Fruit fly (Drosophila melanogaster) whole organism, embryonic: Measurements from ENCODE around the gene bb8.

Experiments
- CG10321 ChIP-seq: fragments of 200-800 bp; sonication (Bioruptor generic); IDR thresholded peaks from 2 replicates; pipeline ENCODE4 v1.3.6; 2022; ENCODE audit warnings: missing biosample characterization, missing genetic modification characterization
- CG11247 ChIP-seq: fragments of 200-800 bp; sonication (Bioruptor generic); IDR thresholded peaks from 2 replicates; pipeline ENCODE4 v1.3.6; 2022; ENCODE audit warnings: missing biosample characterization, missing genetic modification characterization
- CG11456 ChIP-seq: fragments of 200-800 bp; sonication (Bioruptor generic); IDR thresholded peaks from 3 replicates; pipeline ENCODE4 v1.3.6; 2022; ENCODE audit warnings: missing biosample characterization, missing genetic modification characterization
- CG11696 ChIP-seq: fragments of 200-800 bp; sonication (Bioruptor generic); IDR thresholded peaks from 2 replicates; pipeline ENCODE4 v1.3.6; 2022; ENCODE audit warnings: missing biosample characterization, missing genetic modification characterization
- CG12155 ChIP-seq: fragments of 200-800 bp; sonication (Bioruptor generic); optimal IDR thresholded peaks from 3 replicates; lab custom pipeline; 2016; ENCODE audit warnings: missing biosample characterization, missing genetic modification characterization
- CG13775 ChIP-seq: fragments of 200-800 bp; sonication (Bioruptor generic); optimal IDR thresholded peaks from 3 replicates; lab custom pipeline; 2017; ENCODE audit warnings: missing biosample characterization, mild to moderate bottlenecking, missing genetic modification characterization
- CG13894 ChIP-seq: fragments of 200-800 bp; sonication (Bioruptor generic); optimal IDR thresholded peaks from 3 replicates; lab custom pipeline; 2018; ENCODE audit warnings: missing biosample characterization, mild to moderate bottlenecking, missing genetic modification characterization, moderate library complexity
- CG14860 ChIP-seq: fragments of 200-800 bp; sonication (Bioruptor generic); IDR thresholded peaks from 3 replicates; pipeline ENCODE4 v1.3.6; 2022; ENCODE audit warnings: missing biosample characterization, missing genetic modification characterization; ENCODE audit not compliant: partially characterized antibody
- CG15011 ChIP-seq: fragments of 200-800 bp; sonication (Bioruptor generic); optimal IDR thresholded peaks from 3 replicates; lab custom pipeline; 2018; ENCODE audit warnings: missing biosample characterization, mild to moderate bottlenecking, missing genetic modification characterization
- CG1832 ChIP-seq: fragments of 200-800 bp; sonication (Bioruptor generic); optimal IDR thresholded peaks from 2 replicates; lab custom pipeline; 2017; ENCODE audit warnings: missing biosample characterization, mild to moderate bottlenecking, missing genetic modification characterization, inconsistent platforms
- CG18599 ChIP-seq: fragments of 200-800 bp; sonication (Bioruptor generic); optimal IDR thresholded peaks from 3 replicates; lab custom pipeline; 2017; ENCODE audit warnings: missing biosample characterization, missing genetic modification characterization, mild to moderate bottlenecking, moderate library complexity, missing genetic modification reagents
- CG3065 ChIP-seq: fragments of 200-800 bp; sonication (Bioruptor generic); optimal IDR thresholded peaks from 2 replicates; lab custom pipeline; 2016; ENCODE audit warnings: missing biosample characterization, missing genetic modification characterization
- CG34422 ChIP-seq: fragments of 200-800 bp; sonication (Bioruptor generic); IDR thresholded peaks from 3 replicates; pipeline ENCODE4 v1.3.6; 2022; ENCODE audit warnings: missing biosample characterization, missing genetic modification characterization
- CG4707 ChIP-seq: fragments of 200-800 bp; sonication (Bioruptor generic); optimal IDR thresholded peaks from 2 replicates; lab custom pipeline; 2018; ENCODE audit warnings: missing biosample characterization, mild to moderate bottlenecking, missing genetic modification characterization, moderate library complexity
- CG8765 ChIP-seq: fragments of 200-800 bp; sonication (Bioruptor generic); IDR thresholded peaks from 2 replicates; pipeline ENCODE4 v1.3.6; 2022; ENCODE audit warnings: missing biosample characterization, missing genetic modification characterization
- CG9727 ChIP-seq: fragments of 200-800 bp; sonication (Bioruptor generic); optimal IDR thresholded peaks from 3 replicates; lab custom pipeline; 2017; ENCODE audit warnings: missing biosample characterization, mild to moderate bottlenecking, missing genetic modification characterization
- CG9876 ChIP-seq: fragments of 200-800 bp; sonication (Bioruptor generic); optimal IDR thresholded peaks from 2 replicates; lab custom pipeline; 2016; ENCODE audit warnings: missing biosample characterization, missing genetic modification characterization
- Fer1 ChIP-seq: fragments of 200-800 bp; sonication (Bioruptor generic); optimal IDR thresholded peaks from 2 replicates; lab custom pipeline; 2017; ENCODE audit warnings: missing biosample characterization, mild to moderate bottlenecking, missing genetic modification characterization
- Fer2 ChIP-seq: fragments of 200-800 bp; sonication (Bioruptor generic); optimal IDR thresholded peaks from 2 replicates; lab custom pipeline; 2018; ENCODE audit warnings: missing biosample characterization, mild to moderate bottlenecking, missing genetic modification characterization, moderate library complexity
- H2.0 ChIP-seq: fragments of 200-800 bp; sonication (Bioruptor generic); IDR thresholded peaks from 2 replicates; pipeline ENCODE4 v1.3.6; 2022; ENCODE audit warnings: missing biosample characterization, missing genetic modification characterization
- Hr3 ChIP-seq: fragments of 200-800 bp; sonication (Bioruptor generic); optimal IDR thresholded peaks from 3 replicates; lab custom pipeline; 2016; ENCODE audit warnings: missing biosample characterization, missing genetic modification characterization
- Hr51 ChIP-seq, 2 experiments: fragments of 200-800 bp; sonication (Bioruptor generic); optimal IDR thresholded peaks; 2 replicates in 1 of 2; 3 replicates in 1 of 2; lab custom pipeline; 2016 to 2018; ENCODE audit warnings: missing biosample characterization in 2 of 2, missing genetic modification characterization in 2 of 2, mild to moderate bottlenecking in 1 of 2, moderate library complexity in 1 of 2
- Hsf ChIP-seq: fragments of 200-800 bp; sonication (Bioruptor generic); optimal IDR thresholded peaks from 3 replicates; lab custom pipeline; 2016; ENCODE audit warnings: missing biosample characterization, missing genetic modification characterization
- Jarid2 ChIP-seq: fragments of 200-800 bp; sonication (Bioruptor generic); optimal IDR thresholded peaks from 3 replicates; lab custom pipeline; 2017; ENCODE audit warnings: mild to moderate bottlenecking, missing biosample characterization, missing genetic modification reagents, missing genetic modification characterization
- Myb ChIP-seq: fragments of 200-800 bp; sonication (Bioruptor generic); optimal IDR thresholded peaks from 2 replicates; lab custom pipeline; 2016; ENCODE audit warnings: missing biosample characterization, missing genetic modification characterization
- NC2α ChIP-seq: fragments of 200-800 bp; sonication (Bioruptor generic); optimal IDR thresholded peaks from 2 replicates; lab custom pipeline; 2016; ENCODE audit warnings: missing biosample characterization, missing genetic modification characterization
- Taf1 ChIP-seq: fragments of 200-800 bp; sonication (Bioruptor generic); IDR thresholded peaks from 2 replicates; pipeline ENCODE4 v1.3.6; 2022; ENCODE audit warnings: missing biosample characterization, missing genetic modification characterization
- Vsx1 ChIP-seq: fragments of 200-800 bp; sonication (Bioruptor generic); optimal IDR thresholded peaks from 2 replicates; lab custom pipeline; 2017; ENCODE audit warnings: missing biosample characterization, mild to moderate bottlenecking, missing genetic modification characterization, missing genetic modification reagents
- YL-1 ChIP-seq: fragments of 200-800 bp; sonication (Bioruptor generic); optimal IDR thresholded peaks from 3 replicates; lab custom pipeline; 2017; ENCODE audit warnings: missing biosample characterization, mild to moderate bottlenecking, missing genetic modification characterization
- ab ChIP-seq: fragments of 200-800 bp; sonication (Bioruptor generic); optimal IDR thresholded peaks from 2 replicates; lab custom pipeline; 2016; ENCODE audit warnings: missing biosample characterization, missing genetic modification characterization
- bab2 ChIP-seq: fragments of 200-800 bp; sonication (Bioruptor generic); optimal IDR thresholded peaks from 2 replicates; lab custom pipeline; 2016; ENCODE audit warnings: missing biosample characterization, missing genetic modification characterization
- caup ChIP-seq: fragments of 200-800 bp; sonication (Bioruptor generic); optimal IDR thresholded peaks from 3 replicates; lab custom pipeline; 2017; ENCODE audit warnings: missing biosample characterization, mild to moderate bottlenecking, missing genetic modification characterization, moderate library complexity; ENCODE audit not compliant: severe bottlenecking
- dmrt99B ChIP-seq: fragments of 200-800 bp; sonication (Bioruptor generic); optimal IDR thresholded peaks from 2 replicates; lab custom pipeline; 2018; ENCODE audit warnings: missing biosample characterization, mild to moderate bottlenecking, missing genetic modification characterization, moderate library complexity
- ems ChIP-seq: fragments of 200-800 bp; sonication (Bioruptor generic); optimal IDR thresholded peaks from 3 replicates; lab custom pipeline; 2016; ENCODE audit warnings: missing biosample characterization, missing genetic modification characterization
- fd64A ChIP-seq: fragments of 200-800 bp; sonication (Bioruptor generic); optimal IDR thresholded peaks from 3 replicates; lab custom pipeline; 2018; ENCODE audit warnings: missing biosample characterization, mild to moderate bottlenecking, missing genetic modification characterization
- fru ChIP-seq: fragments of >200 bp; optimal IDR thresholded peaks from 2 replicates; lab custom pipeline; 2017
- gem ChIP-seq: fragments of 200-800 bp; sonication (Bioruptor generic); optimal IDR thresholded peaks from 2 replicates; lab custom pipeline; 2019; ENCODE audit warnings: missing biosample characterization, mild to moderate bottlenecking, missing genetic modification characterization, moderate library complexity
- mirr ChIP-seq: fragments of 200-800 bp; sonication (Bioruptor generic); optimal IDR thresholded peaks from 3 replicates; lab custom pipeline; 2018; ENCODE audit warnings: missing biosample characterization, mild to moderate bottlenecking, missing genetic modification characterization
- mld ChIP-seq: fragments of 200-800 bp; sonication (Bioruptor generic); IDR thresholded peaks from 3 replicates; pipeline ENCODE4 v1.3.6; 2022; ENCODE audit warnings: missing biosample characterization, missing genetic modification characterization; ENCODE audit not compliant: partially characterized antibody
- pfk ChIP-seq: fragments of 200-800 bp; sonication (Bioruptor generic); optimal IDR thresholded peaks from 2 replicates; lab custom pipeline; 2018; ENCODE audit warnings: missing biosample characterization, mild to moderate bottlenecking, missing genetic modification characterization, moderate library complexity
- phol ChIP-seq: fragments of 200-800 bp; sonication (Bioruptor generic); optimal IDR thresholded peaks from 3 replicates; lab custom pipeline; 2018; ENCODE audit warnings: missing biosample characterization, mild to moderate bottlenecking, missing genetic modification characterization, moderate library complexity
- ranshi ChIP-seq: fragments of 200-800 bp; sonication (Bioruptor generic); IDR thresholded peaks from 2 replicates; pipeline ENCODE4 v1.3.6; 2022; ENCODE audit warnings: missing biosample characterization, missing genetic modification characterization
- run ChIP-seq: fragments of 200-800 bp; sonication (Bioruptor generic); optimal IDR thresholded peaks from 3 replicates; lab custom pipeline; 2018; ENCODE audit warnings: missing biosample characterization, mild to moderate bottlenecking, missing genetic modification characterization
- sens ChIP-seq: fragments of 200-800 bp; sonication (Bioruptor generic); peaks from one replicate; lab custom pipeline; 2016; ENCODE audit warnings: missing biosample characterization, missing genetic modification characterization
- slou ChIP-seq: fragments of 200-800 bp; sonication (Bioruptor generic); optimal IDR thresholded peaks from 3 replicates; lab custom pipeline; 2016; ENCODE audit warnings: missing biosample characterization, missing genetic modification characterization
- slp2 ChIP-seq: fragments of 200-800 bp; sonication (Bioruptor generic); optimal IDR thresholded peaks from 2 replicates; lab custom pipeline; 2016; ENCODE audit warnings: missing biosample characterization, missing genetic modification characterization
- so ChIP-seq: fragments of 200-800 bp; sonication (Bioruptor generic); IDR thresholded peaks from 3 replicates; pipeline ENCODE4 v1.3.6; 2022; ENCODE audit warnings: missing biosample characterization, missing genetic modification characterization
- ssp ChIP-seq: fragments of 200-800 bp; sonication (Bioruptor generic); IDR thresholded peaks from 2 replicates; pipeline ENCODE4 v1.3.6; 2022; ENCODE audit warnings: missing biosample characterization, missing genetic modification characterization
- tup ChIP-seq: fragments of 200-800 bp; sonication (Bioruptor generic); optimal IDR thresholded peaks from 2 replicates; lab custom pipeline; 2016; ENCODE audit warnings: missing biosample characterization, mild to moderate bottlenecking, missing genetic modification characterization, moderate library complexity
- usp ChIP-seq: fragments of >200 bp; optimal IDR thresholded peaks from 2 replicates; lab custom pipeline; 2017; ENCODE audit warnings: missing biosample characterization, missing genetic modification characterization
- wek ChIP-seq: fragments of 200-800 bp; sonication (Bioruptor generic); optimal IDR thresholded peaks from 3 replicates; lab custom pipeline; 2018; ENCODE audit warnings: missing biosample characterization, mild to moderate bottlenecking, missing genetic modification characterization, moderate library complexity

bb8 gene

dm6 chr3R:23248853-23249573 lies 41.0 kb downstream of the bb8 start, which contains the start of gene CG4467 (continued):
- TF ChIP-seq YL-1 (GFP tag; lab: Kevin White, UChicago): no peak
- TF ChIP-seq sens: peak; percentile 11
- TF ChIP-seq Hr51 (GFP tag; optimal IDR thresholded peaks at IDR 0.05; lab: Kevin White, UChicago): no peak
- TF ChIP-seq CG12155 (GFP tag; lab: Kevin White, UChicago): no peak
- no peak for TF ChIP-seq CG10321
- no peak for TF ChIP-seq CG8765 (GFP tag; lab: Robert Waterston, UW)
- TF ChIP-seq usp (GFP tag; lab: Kevin White, UChicago): no peak
- TF ChIP-seq CG11696 (GFP tag; lab: Robert Waterston, UW): no peak
- TF ChIP-seq Fer2: no peak
- TF ChIP-seq caup (GFP tag; lab: Kevin White, UChicago): no peak
- TF ChIP-seq ems (GFP tag; lab: Kevin White, UChicago): no peak
- TF ChIP-seq phol (tag; lab: Kevin White, UChicago): no peak
- no peak for TF ChIP-seq ab
- TF ChIP-seq Fer1 (GFP tag; lab: Kevin White, UChicago): peak; percentile 29
- no peak for TF ChIP-seq fd64A
- no peak for TF ChIP-seq CG4707 (GFP tag; lab: Kevin White, UChicago)
- TF ChIP-seq CG11456 (GFP tag; lab: Robert Waterston, UW): no peak
- no peak for TF ChIP-seq Hr3
- TF ChIP-seq NC2α (GFP tag; lab: Kevin White, UChicago): no peak
- TF ChIP-seq Jarid2: no peak
- no peak for TF ChIP-seq CG34422 (GFP tag; lab: Robert Waterston, UW)
- TF ChIP-seq so (GFP tag; lab: Robert Waterston, UW): no peak
- TF ChIP-seq run (tag; lab: Kevin White, UChicago): no peak
- no peak for TF ChIP-seq Vsx1 (GFP tag; lab: Kevin White, UChicago)
- no peak for TF ChIP-seq wek (GFP tag; lab: Kevin White, UChicago)
- no peak for TF ChIP-seq CG1832 (GFP tag; lab: Kevin White, UChicago)
- no peak for TF ChIP-seq CG3065 (GFP tag; lab: Kevin White, UChicago)
- no peak for TF ChIP-seq fru (lab: Kevin White, UChicago)
- TF ChIP-seq CG13775: no peak
- no peak for TF ChIP-seq ssp (GFP tag; lab: Robert Waterston, UW)
- TF ChIP-seq CG15011 (GFP tag; lab: Kevin White, UChicago): no peak
- TF ChIP-seq Hsf (GFP tag; lab: Kevin White, UChicago): no peak
- peak; percentile 56 for TF ChIP-seq CG18599 (GFP tag; lab: Kevin White, UChicago)
- TF ChIP-seq dmrt99B (tag; lab: Kevin White, UChicago): no peak
- no peak for TF ChIP-seq CG11247 (GFP tag; lab: Robert Waterston, UW)
- TF ChIP-seq Taf1 (GFP tag; lab: Robert Waterston, UW): no peak
- no peak for TF ChIP-seq mld
- peak; percentile 96 for TF ChIP-seq CG13894 (tag; lab: Kevin White, UChicago)
- no peak for TF ChIP-seq slp2
- peak; percentile 6 for TF ChIP-seq pfk (GFP tag; lab: Kevin White, UChicago)
- no peak for TF ChIP-seq bab2
- TF ChIP-seq CG9876 (GFP tag; lab: Kevin White, UChicago): no peak
- TF ChIP-seq ranshi (GFP tag; lab: Robert Waterston, UW): no peak
- peak; percentile 27 for TF ChIP-seq gem (tag; lab: Kevin White, UChicago)
- TF ChIP-seq CG9727 (GFP tag; lab: Kevin White, UChicago): no peak
- no peak for TF ChIP-seq H2.0 (GFP tag; lab: Robert Waterston, UW)
- TF ChIP-seq mirr (GFP tag; lab: Kevin White, UChicago): peak; percentile 59
- no peak for TF ChIP-seq Myb (GFP tag; lab: Kevin White, UChicago)
- TF ChIP-seq tup (GFP tag; lab: Kevin White, UChicago): no peak
- no peak for TF ChIP-seq slou
- no peak for TF ChIP-seq CG14860 (GFP tag; lab: Robert Waterston, UW)
